Worm (Caenorhabditis elegans): ENCODE data around the gene K12H6.5.

The K12H6.5 gene

ce11 chrII:2785787-2786186, 40.2 kb downstream of the K12H6.5 start:
- TF ChIP-seq lin-13 (GFP tag; optimal IDR thresholded peaks at IDR 0.05) = no peak
- TF ChIP-seq elt-1 (tag; optimal IDR thresholded peaks at IDR 0.05) = no peak
- no peak for TF ChIP-seq sem-4 (tag; optimal IDR thresholded peaks at IDR 0.05)
- TF ChIP-seq nhr-11 (tag; optimal IDR thresholded peaks at IDR 0.05) = no peak
- no peak for TF ChIP-seq zag-1 (tag; optimal IDR thresholded peaks at IDR 0.05)
- TF ChIP-seq nhr-23 (tag; optimal IDR thresholded peaks at IDR 0.05) = no peak
- no peak for TF ChIP-seq nhr-237 (tag; optimal IDR thresholded peaks at IDR 0.05)
- no peak for TF ChIP-seq unc-62 (GFP tag; optimal IDR thresholded peaks at IDR 0.05)
- TF ChIP-seq dmd-4 (tag; optimal IDR thresholded peaks at IDR 0.05) = no peak
- no peak for TF ChIP-seq F13H6.1 (tag; optimal IDR thresholded peaks at IDR 0.05)
- TF ChIP-seq ama-1 (optimal IDR thresholded peaks at IDR 0.05) = no peak
- TF ChIP-seq ztf-1 (GFP tag; conservative IDR thresholded peaks at IDR 0.05) = no peak
- no peak for TF ChIP-seq elt-3 (tag; optimal IDR thresholded peaks at IDR 0.05)
- TF ChIP-seq nhr-10 (tag; optimal IDR thresholded peaks at IDR 0.05) = no peak
- TF ChIP-seq ztf-4 (tag; optimal IDR thresholded peaks at IDR 0.05) = no peak
- no peak for TF ChIP-seq fos-1 (tag; optimal IDR thresholded peaks at IDR 0.05)

ce11 chrII:2783380-2783779, 42.6 kb downstream of the K12H6.5 start:
- TF ChIP-seq F13H6.1 (tag; optimal IDR thresholded peaks at IDR 0.05) = no peak
- no peak for TF ChIP-seq sma-9 (GFP tag; optimal IDR thresholded peaks at IDR 0.05)
- no peak for TF ChIP-seq sma-9 (tag; optimal IDR thresholded peaks at IDR 0.05)
- no peak for TF ChIP-seq lin-13 (GFP tag; optimal IDR thresholded peaks at IDR 0.05)
- no peak for TF ChIP-seq ceh-82 (tag; optimal IDR thresholded peaks at IDR 0.05)
- no peak for TF ChIP-seq unc-55 (GFP tag; optimal IDR thresholded peaks at IDR 0.05)
- no peak for TF ChIP-seq fos-1 (tag; optimal IDR thresholded peaks at IDR 0.05)
- TF ChIP-seq ztf-1 (GFP tag; conservative IDR thresholded peaks at IDR 0.05) = no peak
- TF ChIP-seq ztf-4 (tag; optimal IDR thresholded peaks at IDR 0.05) = no peak
- TF ChIP-seq C34F6.9 (tag; optimal IDR thresholded peaks at IDR 0.05) = no peak
- TF ChIP-seq nhr-129 (tag; optimal IDR thresholded peaks at IDR 0.05) = no peak
- no peak for TF ChIP-seq lsy-2 (tag; optimal IDR thresholded peaks at IDR 0.05)
- TF ChIP-seq crh-2 (tag; optimal IDR thresholded peaks at IDR 0.05) = no peak
- no peak for TF ChIP-seq ceh-16 (tag; optimal IDR thresholded peaks at IDR 0.05)
- no peak for TF ChIP-seq unc-39 (tag; optimal IDR thresholded peaks at IDR 0.05)
- no peak for TF ChIP-seq nhr-10 (tag; optimal IDR thresholded peaks at IDR 0.05)
- no peak for TF ChIP-seq lin-11 (tag; optimal IDR thresholded peaks at IDR 0.05)

- TF ChIP-seq nhr-21 (tag; optimal IDR thresholded peaks at IDR 0.05) (no peak), nhr-129 (tag; optimal IDR thresholded peaks at IDR 0.05) (no peak), elt-1 (tag; optimal IDR thresholded peaks at IDR 0.05) (no peak), peb-1 (tag; optimal IDR thresholded peaks at IDR 0.05) (no peak), gmeb-1 (tag; optimal IDR thresholded peaks at IDR 0.05) (no peak), unc-62 (GFP tag; optimal IDR thresholded peaks at IDR 0.05) (no peak), dmd-4 (tag; optimal IDR thresholded peaks at IDR 0.05) (no peak), alr-1 (tag; optimal IDR thresholded peaks at IDR 0.05) (no peak), mdl-1 (tag; optimal IDR thresholded peaks at IDR 0.05) (no peak), lsy-2 (tag; optimal IDR thresholded peaks at IDR 0.05) (no peak)
These were observed 44.6 kb downstream of the K12H6.5 start, which contains the start of gene F08D12.2 for ce11 chrII:2781355-2781754. Gene F08D12.2, plus strand, starts transcription at chrII:2781655.

ce11 chrII:2780804-2781203, 45.2 kb downstream of the K12H6.5 start:
- TF ChIP-seq ztf-4 (tag; optimal IDR thresholded peaks at IDR 0.05) = no peak
- TF ChIP-seq nhr-77 (tag; optimal IDR thresholded peaks at IDR 0.05) = no peak
- TF ChIP-seq lin-13 (GFP tag; optimal IDR thresholded peaks at IDR 0.05) = no peak
- TF ChIP-seq R02D3.7 (tag; optimal IDR thresholded peaks at IDR 0.05) = no peak
- TF ChIP-seq mdl-1 (tag; optimal IDR thresholded peaks at IDR 0.05) = no peak
- TF ChIP-seq elt-1 (tag; optimal IDR thresholded peaks at IDR 0.05) = no peak
- no peak for TF ChIP-seq sem-4 (tag; optimal IDR thresholded peaks at IDR 0.05)
- no peak for TF ChIP-seq lin-11 (tag; optimal IDR thresholded peaks at IDR 0.05)
- no peak for TF ChIP-seq fos-1 (tag; optimal IDR thresholded peaks at IDR 0.05)
- no peak for TF ChIP-seq nhr-6 (tag; optimal IDR thresholded peaks at IDR 0.05)
- no peak for TF ChIP-seq F13H6.1 (tag; optimal IDR thresholded peaks at IDR 0.05)
- TF ChIP-seq dmd-4 (tag; optimal IDR thresholded peaks at IDR 0.05) = no peak
- TF ChIP-seq sma-9 (GFP tag; optimal IDR thresholded peaks at IDR 0.05) = no peak
- TF ChIP-seq sma-9 (tag; optimal IDR thresholded peaks at IDR 0.05) = no peak
- no peak for TF ChIP-seq nhr-237 (tag; optimal IDR thresholded peaks at IDR 0.05)
- TF ChIP-seq lin-39 (tag; optimal IDR thresholded peaks at IDR 0.05) = no peak
- no peak for TF ChIP-seq unc-62 (GFP tag; optimal IDR thresholded peaks at IDR 0.05)
- no peak for TF ChIP-seq egl-27 (tag; optimal IDR thresholded peaks at IDR 0.05)
- no peak for TF ChIP-seq alr-1 (tag; optimal IDR thresholded peaks at IDR 0.05)

Data from whole organism, L2 larva.